Worm (Caenorhabditis elegans) whole organism, midembryonic: ENCODE data around the gene Y59A8A.8.
A peak's percentile ranks its signal among the peaks of the same experiment; 100 is the strongest.
"Not testable (repeated sequence)": the region's sequence is repeated elsewhere in the genome, so short reads cannot be mapped to it uniquely, and the experiment has no call there.

Source experiments
- T22C8.4 ChIP-seq: fragments of 200-800 bp; sonication (Bioruptor generic); IDR thresholded peaks from 2 replicates; pipeline ENCODE4 v1.3.6; 2022; ENCODE audit warnings: missing genetic modification characterization, missing compliant biosample characterization
- cog-1 ChIP-seq: sonication (generic microtip); optimal IDR thresholded peaks from 2 replicates; lab custom pipeline; 2016; ENCODE audit warnings: missing genetic modification characterization, missing compliant biosample characterization
- flt-1 ChIP-seq: fragments of 200-800 bp; sonication (Bioruptor generic); IDR thresholded peaks from 2 replicates; pipeline ENCODE4 v1.3.6; 2022; ENCODE audit warnings: missing genetic modification characterization, missing compliant biosample characterization
- klf-2 ChIP-seq: fragments of 200-800 bp; sonication (Bioruptor generic); conservative IDR thresholded peaks from 2 replicates; pipeline ENCODE4 v1.3.6; 2022; ENCODE audit warnings: missing genetic modification reagents, missing genetic modification characterization, missing compliant biosample characterization
- med-1 ChIP-seq: sonication (generic microtip); optimal IDR thresholded peaks from 2 replicates; lab custom pipeline; 2017; ENCODE audit warnings: missing genetic modification characterization, mild to moderate bottlenecking, missing compliant biosample characterization, antibody characterized with exemption, missing genetic modification reagents; ENCODE audit not compliant: insufficient read depth
- ref-1 ChIP-seq: fragments of 200-800 bp; sonication (Bioruptor generic); conservative IDR thresholded peaks from 2 replicates; pipeline ENCODE4 v1.3.6; 2022; ENCODE audit warnings: missing genetic modification reagents, missing genetic modification characterization, missing compliant biosample characterization
- tab-1 ChIP-seq: fragments of 200-800 bp; sonication (Bioruptor generic); IDR thresholded peaks from 2 replicates; pipeline ENCODE4 v1.3.6; 2022; ENCODE audit warnings: missing genetic modification characterization, missing compliant biosample characterization
- ztf-23 ChIP-seq: fragments of 200-800 bp; sonication (Bioruptor generic); IDR thresholded peaks from 2 replicates; pipeline ENCODE4 v1.3.6; 2022; ENCODE audit warnings: missing genetic modification reagents, missing genetic modification characterization, missing compliant biosample characterization
- ztf-29 ChIP-seq: fragments of 200-800 bp; sonication (Bioruptor generic); IDR thresholded peaks from 2 replicates; pipeline ENCODE4 v1.3.6; 2022; ENCODE audit warnings: missing genetic modification reagents, missing genetic modification characterization, missing compliant biosample characterization

The Y59A8A.8 gene

DNA sequence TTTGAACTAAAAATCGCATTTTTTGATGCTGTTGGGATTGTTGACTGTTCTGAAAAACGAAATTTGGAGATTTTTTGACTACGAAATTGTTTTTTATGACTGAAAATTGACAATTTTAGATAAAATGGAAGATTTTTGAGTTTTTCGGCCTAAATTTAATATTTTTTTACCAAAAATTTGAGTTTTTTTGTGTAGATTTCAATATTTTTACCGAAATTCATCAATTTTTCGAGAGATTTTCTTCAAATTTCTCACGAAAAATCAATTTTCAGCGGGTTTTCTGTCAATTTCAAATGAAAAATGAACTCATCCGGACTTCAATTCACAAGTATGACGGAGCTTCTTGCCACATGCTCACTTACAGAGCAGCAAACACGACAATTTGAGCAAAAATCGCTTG is at the start of gene Y59A8A.8:
TSS of gene Y59A8A.8 (plus strand) at position 301 of the 400 bp plus-strand sequence.
- TF ChIP-seq cog-1 (tag; lab: Kevin White, UChicago); klf-2 (GFP tag; lab: Robert Waterston, UW); tab-1 (GFP tag; lab: Robert Waterston, UW): not testable (repeated sequence)

DNA sequence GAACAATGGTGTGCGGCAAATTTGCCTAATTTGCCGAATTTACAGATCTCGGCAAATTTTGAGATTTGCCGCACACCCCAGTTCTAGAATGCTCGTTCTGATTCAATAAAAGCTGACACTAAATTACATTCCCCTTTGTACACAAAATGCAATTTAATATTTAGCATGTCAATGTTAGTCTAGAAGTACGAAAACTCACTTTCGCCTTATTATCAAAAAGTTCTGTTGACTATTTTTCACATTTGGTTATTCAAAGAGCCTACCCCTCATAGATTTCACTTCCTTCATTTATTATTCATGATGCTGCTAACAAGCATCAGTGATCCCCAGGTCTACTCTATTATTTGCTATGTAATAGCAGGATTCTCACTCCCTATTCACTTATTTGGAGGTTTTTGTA is 46.8 kb upstream of the Y59A8A.8 start, which contains the start of gene srh-298:
TSS of gene srh-298 (plus strand) at position 301 of the 400 bp plus-strand sequence.
- TF ChIP-seq ztf-23 (GFP tag; lab: Robert Waterston, UW) (no peak), cog-1 (tag; lab: Kevin White, UChicago) (no peak), ztf-29 (GFP tag; lab: Robert Waterston, UW) (no peak), T22C8.4 (GFP tag; lab: Robert Waterston, UW) (no peak), med-1 (GFP tag; lab: Kevin White, UChicago) (no peak), flt-1 (GFP tag; lab: Robert Waterston, UW) (no peak), klf-2 (GFP tag; lab: Robert Waterston, UW) (no peak), tab-1 (GFP tag; lab: Robert Waterston, UW) (no peak), ref-1 (GFP tag; lab: Robert Waterston, UW) (no peak)

DNA sequence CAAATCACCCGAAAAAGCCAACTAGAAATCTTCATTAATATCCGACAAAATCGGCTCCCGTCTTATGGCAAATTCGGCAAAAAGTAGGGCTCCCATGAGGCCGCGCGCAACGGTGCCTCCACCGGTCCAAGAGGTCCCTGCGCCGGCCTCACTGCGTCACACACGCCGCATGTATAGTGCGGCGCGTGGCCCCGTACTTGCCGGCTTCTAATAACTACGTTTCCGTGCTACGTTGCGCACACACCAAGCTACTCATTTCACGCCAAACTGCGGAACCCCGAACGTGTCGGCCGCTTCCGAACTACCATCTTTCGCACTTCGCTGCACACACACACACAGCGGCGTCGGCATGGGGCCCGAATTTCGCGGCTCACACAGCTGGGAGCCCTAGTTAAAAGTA is 45.7 kb upstream of the Y59A8A.8 start:
- TF ChIP-seq cog-1 (tag; lab: Kevin White, UChicago) (no peak), ztf-23 (GFP tag; lab: Robert Waterston, UW) (0 out of 2 replicates have a peak, but pooled peaks have one; percentile 25), tab-1 (GFP tag; lab: Robert Waterston, UW) (0 out of 2 replicates have a peak, but pooled peaks have one; percentile 52), T22C8.4 (GFP tag; lab: Robert Waterston, UW) (no peak)

DNA sequence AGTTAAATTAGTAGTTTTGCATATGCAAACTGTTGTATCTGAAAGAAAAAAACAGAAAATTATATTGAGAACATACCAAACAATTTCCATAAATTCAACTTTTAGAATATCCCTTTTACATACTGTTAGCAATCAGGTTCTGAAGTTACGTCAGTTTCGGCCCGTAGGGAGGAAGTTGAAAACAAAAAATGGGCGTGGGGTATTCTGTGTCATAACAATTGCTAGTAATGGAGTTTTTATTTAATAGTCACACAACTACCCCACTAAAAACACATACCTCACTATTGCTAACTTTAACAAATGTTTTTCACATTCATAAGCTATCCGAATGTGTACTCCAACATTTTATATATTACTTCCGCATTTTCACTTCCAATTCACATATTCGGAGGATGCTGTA is 43.6 kb upstream of the Y59A8A.8 start, which contains the start of gene srh-300:
TSS of gene srh-300 (plus strand) at position 301 of the 400 bp plus-strand sequence.
- TF ChIP-seq T22C8.4 (GFP tag; lab: Robert Waterston, UW) (no peak), flt-1 (GFP tag; lab: Robert Waterston, UW) (no peak), ref-1 (GFP tag; lab: Robert Waterston, UW) (no peak), med-1 (GFP tag; lab: Kevin White, UChicago) (no peak), cog-1 (tag; lab: Kevin White, UChicago) (no peak), klf-2 (GFP tag; lab: Robert Waterston, UW) (no peak), ztf-23 (GFP tag; lab: Robert Waterston, UW) (no peak), tab-1 (GFP tag; lab: Robert Waterston, UW) (no peak), ztf-29 (GFP tag; lab: Robert Waterston, UW) (no peak)

DNA sequence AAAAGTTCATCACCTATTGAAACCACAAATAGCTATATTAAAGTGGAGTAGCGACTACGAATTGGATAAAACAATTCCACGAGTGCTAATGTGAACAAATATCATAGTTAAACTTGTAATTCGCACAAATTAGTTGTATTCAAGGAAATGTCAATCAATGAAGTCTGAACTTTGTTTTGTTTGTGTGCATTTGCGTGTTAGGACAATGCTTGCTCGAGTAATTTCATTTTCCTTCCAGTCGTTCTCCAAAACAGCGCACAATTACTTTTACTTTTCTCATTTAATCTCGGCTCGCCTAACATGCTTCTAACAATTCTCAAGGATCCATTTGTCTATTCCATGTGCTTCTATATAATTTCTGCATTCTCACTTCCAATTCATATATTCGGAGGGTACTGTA is 40.8 kb upstream of the Y59A8A.8 start, which contains the start of gene srh-301:
TSS of gene srh-301 (plus strand) at position 301 of the 400 bp plus-strand sequence.
- TF ChIP-seq tab-1 (GFP tag; lab: Robert Waterston, UW) (no peak), med-1 (GFP tag; lab: Kevin White, UChicago) (no peak), ref-1 (GFP tag; lab: Robert Waterston, UW) (no peak), ztf-29 (GFP tag; lab: Robert Waterston, UW) (no peak), cog-1 (tag; lab: Kevin White, UChicago) (no peak), klf-2 (GFP tag; lab: Robert Waterston, UW) (no peak), flt-1 (GFP tag; lab: Robert Waterston, UW) (no peak), T22C8.4 (GFP tag; lab: Robert Waterston, UW) (no peak), ztf-23 (GFP tag; lab: Robert Waterston, UW) (no peak)

DNA sequence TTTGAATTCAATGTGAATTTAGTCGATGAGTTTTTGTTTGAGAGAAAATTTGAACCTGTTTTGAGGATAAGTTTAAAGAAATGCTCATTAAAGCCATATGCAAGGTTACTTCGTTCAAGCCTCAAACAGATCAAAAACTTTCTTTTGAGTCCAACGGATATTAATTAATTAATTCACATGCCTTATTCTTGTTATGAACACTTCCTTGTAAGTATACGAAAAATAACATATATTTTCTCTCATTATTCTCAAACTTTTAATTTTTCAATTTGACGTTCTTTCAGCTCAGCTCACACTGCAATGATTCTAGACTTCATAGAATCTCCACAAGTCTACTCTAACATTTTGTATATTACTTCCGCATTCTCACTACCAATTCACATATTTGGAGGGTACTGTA is 37.1 kb upstream of the Y59A8A.8 start, which contains the start of gene srh-304:
TSS of gene srh-304 (plus strand) at position 301 of the 400 bp plus-strand sequence.
- no peak for TF ChIP-seq med-1 (GFP tag; lab: Kevin White, UChicago)
- no peak for TF ChIP-seq ztf-23 (GFP tag; lab: Robert Waterston, UW)

DNA sequence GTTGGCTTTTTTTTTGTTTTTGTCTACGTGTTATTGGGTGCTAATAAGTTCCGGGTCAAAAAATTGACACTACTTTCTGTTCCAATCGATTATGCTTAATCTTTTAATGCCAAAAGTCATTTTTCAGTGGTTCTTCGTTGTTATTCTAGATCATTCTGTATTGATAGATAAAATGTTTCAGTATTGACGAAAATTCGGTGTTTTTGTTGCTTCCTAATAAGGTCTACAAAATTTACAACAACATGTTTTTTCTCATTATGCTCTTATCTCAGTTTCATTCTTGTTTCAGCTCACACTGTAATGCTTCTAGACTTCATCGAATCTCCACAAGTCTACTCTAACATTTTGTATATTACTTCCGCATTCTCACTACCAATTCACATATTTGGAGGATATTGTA is 34.1 kb upstream of the Y59A8A.8 start, which contains the start of gene srh-303:
TSS of gene srh-303 (plus strand) at position 301 of the 400 bp plus-strand sequence.
- TF ChIP-seq klf-2 (GFP tag; lab: Robert Waterston, UW) = no peak
- no peak for TF ChIP-seq med-1 (GFP tag; lab: Kevin White, UChicago)
- no peak for TF ChIP-seq ref-1 (GFP tag; lab: Robert Waterston, UW)
- no peak for TF ChIP-seq ztf-29 (GFP tag; lab: Robert Waterston, UW)
- no peak for TF ChIP-seq ztf-23 (GFP tag; lab: Robert Waterston, UW)
- TF ChIP-seq T22C8.4 (GFP tag; lab: Robert Waterston, UW) = no peak
- no peak for TF ChIP-seq flt-1 (GFP tag; lab: Robert Waterston, UW)
- TF ChIP-seq cog-1 (tag; lab: Kevin White, UChicago) = no peak
- TF ChIP-seq tab-1 (GFP tag; lab: Robert Waterston, UW) = no peak

DNA sequence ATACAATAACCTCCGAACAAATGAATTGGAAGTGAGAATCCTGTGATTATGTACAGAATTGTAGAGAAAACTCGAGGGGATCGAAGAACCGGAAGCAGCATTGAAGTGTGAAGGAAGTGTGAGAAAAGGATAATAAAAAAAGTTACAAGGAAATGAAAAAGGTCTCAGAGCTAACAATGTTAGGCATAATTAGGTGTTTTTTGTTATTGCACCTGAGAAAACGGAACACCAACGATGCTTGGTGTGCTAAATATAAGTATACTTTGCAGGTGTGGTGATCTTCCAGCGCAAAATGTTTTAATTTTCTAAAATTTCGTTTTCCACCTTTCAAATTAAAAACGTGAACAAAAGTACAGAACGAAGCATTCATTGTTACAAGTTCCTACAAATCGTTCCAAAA is 21.3 kb upstream of the Y59A8A.8 start, which contains the start of gene srh-286:
TSS of gene srh-286 (minus strand) at position 101 of the 400 bp plus-strand sequence.
- TF ChIP-seq T22C8.4 (GFP tag; lab: Robert Waterston, UW) (no peak), med-1 (GFP tag; lab: Kevin White, UChicago) (no peak), ref-1 (GFP tag; lab: Robert Waterston, UW) (no peak)

DNA sequence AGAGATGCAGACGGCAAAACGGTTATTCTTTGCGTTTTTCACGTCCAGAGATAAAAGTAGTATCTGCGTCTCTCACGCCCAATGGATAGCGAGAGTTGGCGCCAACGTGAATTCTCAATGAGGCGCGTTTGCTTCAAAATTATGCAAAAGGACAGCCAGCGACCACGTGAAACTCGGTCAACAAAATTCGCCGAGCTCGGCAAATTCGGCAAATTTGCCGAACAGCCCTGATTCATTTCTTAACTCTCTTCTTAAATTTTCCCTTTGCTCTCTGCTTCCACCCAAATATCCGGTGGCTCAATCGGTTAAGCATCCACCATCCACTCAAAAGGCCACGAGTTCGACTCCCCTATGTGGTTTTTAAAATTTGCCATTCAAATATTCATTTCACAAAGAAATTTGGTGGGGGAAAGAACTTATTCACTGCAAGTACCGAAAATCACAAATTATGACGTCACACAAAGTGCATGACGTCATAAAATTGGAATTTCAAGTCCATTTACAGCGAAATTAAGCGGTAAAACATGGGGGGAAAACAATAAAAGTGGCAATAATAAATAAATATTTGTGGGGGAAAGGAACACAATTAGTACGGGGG is 19.9 kb upstream of the Y59A8A.8 start:
- no peak for TF ChIP-seq flt-1 (GFP tag; lab: Robert Waterston, UW)
- no peak for TF ChIP-seq ztf-29 (GFP tag; lab: Robert Waterston, UW)
- no peak for TF ChIP-seq ztf-23 (GFP tag; lab: Robert Waterston, UW)
- no peak for TF ChIP-seq tab-1 (GFP tag; lab: Robert Waterston, UW)
- no peak for TF ChIP-seq med-1 (GFP tag; lab: Kevin White, UChicago)
- no peak for TF ChIP-seq ref-1 (GFP tag; lab: Robert Waterston, UW)
- TF ChIP-seq T22C8.4 (GFP tag; lab: Robert Waterston, UW) = no peak
- no peak for TF ChIP-seq klf-2 (GFP tag; lab: Robert Waterston, UW)
- no peak for TF ChIP-seq cog-1 (tag; lab: Kevin White, UChicago)
